Worm (Caenorhabditis elegans): ENCODE measurements around the gene spe-39.

- TF ChIP-seq him-1 (tag; optimal IDR thresholded peaks at IDR 0.05) (no peak), W03F9.2 (tag; optimal IDR thresholded peaks at IDR 0.05) (no peak), dao-5 (tag; optimal IDR thresholded peaks at IDR 0.05) (no peak)
These were observed 11.6 kb downstream of the spe-39 start for ce11 chrV:6796894-6797293.
